Worm (Caenorhabditis elegans): Measurements from ENCODE around the gene idpc-1.

idpc-1 gene

DNA sequence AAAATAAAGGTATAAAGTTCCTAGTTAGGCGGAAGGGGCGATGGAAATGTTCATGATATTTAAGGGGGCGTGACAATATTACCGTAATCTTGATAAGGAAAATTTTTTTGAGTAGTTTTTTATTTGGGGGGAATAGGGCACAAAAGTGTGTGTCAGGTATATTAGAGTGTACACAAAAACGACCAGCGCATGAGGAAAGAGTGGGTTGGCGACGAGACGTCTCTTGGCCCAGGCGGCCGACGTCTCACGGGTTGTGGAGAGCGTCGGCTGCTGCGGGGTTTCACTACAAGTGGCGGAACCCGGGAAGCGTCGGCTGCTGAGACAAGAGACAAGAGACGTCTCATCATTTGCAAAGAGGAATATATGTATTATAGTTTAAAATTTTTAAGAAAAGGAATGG is 36.7 kb downstream of the idpc-1 start (continued):
- TF ChIP-seq F57A8.1 (GFP tag; optimal IDR thresholded peaks at IDR 0.05): no peak
- no peak for TF ChIP-seq ceh-100 (GFP tag; IDR thresholded peaks at IDR 0.05)
- no peak for TF ChIP-seq aptf-2 (GFP tag; conservative IDR thresholded peaks at IDR 0.05)
- TF ChIP-seq die-1 (tag; optimal IDR thresholded peaks at IDR 0.05): peak; percentile 14
- TF ChIP-seq nhr-179 (tag; optimal IDR thresholded peaks at IDR 0.05): no peak
- TF ChIP-seq snpc-3.4 (tag; optimal IDR thresholded peaks at IDR 0.05): no peak
- TF ChIP-seq B0336.3 (GFP tag; IDR thresholded peaks at IDR 0.05): peak; percentile 80
- no peak for TF ChIP-seq Y95B8A.8 (GFP tag; IDR thresholded peaks at IDR 0.05)
- no peak for TF ChIP-seq C06A6.2 (GFP tag; conservative IDR thresholded peaks at IDR 0.05)
- TF ChIP-seq ets-4 (GFP tag; optimal IDR thresholded peaks at IDR 0.05): peak; percentile 24
- peak; percentile 26; the same call in 1 of the 2 replicates for TF ChIP-seq rcor-1 (GFP tag; IDR thresholded peaks at IDR 0.05)
- TF ChIP-seq F55B11.4 (tag; optimal IDR thresholded peaks at IDR 0.05; ENCODE audit: borderline replicate concordance, insufficient read depth): no peak
- TF ChIP-seq D2030.7 (GFP tag; IDR thresholded peaks at IDR 0.05): no peak
- 0 out of 2 replicates have a peak, but pooled peaks have one; percentile 35 for TF ChIP-seq lir-1 (GFP tag; conservative IDR thresholded peaks at IDR 0.05)
- TF ChIP-seq akir-1 (GFP tag; optimal IDR thresholded peaks at IDR 0.05): no peak
- no peak for TF ChIP-seq hlh-26 (GFP tag; conservative IDR thresholded peaks at IDR 0.05)
- TF ChIP-seq ZK185.1 (tag; optimal IDR thresholded peaks at IDR 0.05; ENCODE audit: poor library complexity, severe bottlenecking): no peak
- no peak for TF ChIP-seq ztf-6 (GFP tag; IDR thresholded peaks at IDR 0.05)
- TF ChIP-seq nhr-120 (GFP tag; IDR thresholded peaks at IDR 0.05): no peak
- no peak for TF ChIP-seq ztf-3 (GFP tag; optimal IDR thresholded peaks at IDR 0.05)
- peak; percentile 73 for TF ChIP-seq hmg-1.2 (GFP tag; IDR thresholded peaks at IDR 0.05)
- no peak for TF ChIP-seq F57C9.4 (tag; optimal IDR thresholded peaks at IDR 0.05)
- no peak for TF ChIP-seq sptf-2 (GFP tag; optimal IDR thresholded peaks at IDR 0.05)
- TF ChIP-seq him-1 (tag; optimal IDR thresholded peaks at IDR 0.05): no peak
- TF ChIP-seq tbp1 (GFP tag; optimal IDR thresholded peaks at IDR 0.05): peak; percentile 6
- TF ChIP-seq Y53F4B.3 (GFP tag; IDR thresholded peaks at IDR 0.05): no peak
- no peak for TF ChIP-seq hlh-12 (tag; optimal IDR thresholded peaks at IDR 0.05)
- TF ChIP-seq attf-3 (GFP tag; conservative IDR thresholded peaks at IDR 0.05): no peak
- no peak for TF ChIP-seq cebp-1 (GFP tag; IDR thresholded peaks at IDR 0.05)
- TF ChIP-seq cebp-1 (tag; optimal IDR thresholded peaks at IDR 0.05): peak; percentile 54
- TF ChIP-seq nfyb-1 (GFP tag; IDR thresholded peaks at IDR 0.05): peak; percentile 78; the same call in 1 of the 2 replicates
- TF ChIP-seq atf-7 (tag; optimal IDR thresholded peaks at IDR 0.05): peak; percentile 27
- TF ChIP-seq ztf-22 (GFP tag; optimal IDR thresholded peaks at IDR 0.05): no peak
- no peak for TF ChIP-seq lag-1 (GFP tag; IDR thresholded peaks at IDR 0.05)
- no peak for TF ChIP-seq madf-8 (GFP tag; conservative IDR thresholded peaks at IDR 0.05)
- no peak for TF ChIP-seq ama-1 (optimal IDR thresholded peaks at IDR 0.05)
- TF ChIP-seq ama-1 (GFP tag; optimal IDR thresholded peaks at IDR 0.05): no peak
- no peak for TF ChIP-seq K12H6.12 (tag; optimal IDR thresholded peaks at IDR 0.05)
- peak in 1 of 2 experiments; percentile 57 for TF ChIP-seq let-607 (tag; optimal IDR thresholded peaks at IDR 0.05)
- TF ChIP-seq repo-1 (tag; optimal IDR thresholded peaks at IDR 0.05): peak; percentile 35
- TF ChIP-seq Y56A3A.18 (GFP tag; IDR thresholded peaks at IDR 0.05): no peak
- TF ChIP-seq rpc-1 (optimal IDR thresholded peaks at IDR 0.05): no peak
- TF ChIP-seq rpc-1 (tag; optimal IDR thresholded peaks at IDR 0.05): no peak
- TF ChIP-seq hsf-1 (GFP tag; IDR thresholded peaks at IDR 0.05): no peak
- TF ChIP-seq egrh-3 (GFP tag; IDR thresholded peaks at IDR 0.05): peak; percentile 84
- no peak for TF ChIP-seq F33H1.4 (GFP tag; IDR thresholded peaks at IDR 0.05)
